Worm (Caenorhabditis elegans): ENCODE measurements around the gene F46B6.4.

ce11 chrV:9737287-9737686, 42.0 kb downstream of the F46B6.4 start, which contains the start of gene aqp-4:
- TF ChIP-seq lsl-1 (GFP tag; optimal IDR thresholded peaks at IDR 0.05) (no peak), ztf-6 (GFP tag; IDR thresholded peaks at IDR 0.05) (no peak), D2030.7 (GFP tag; IDR thresholded peaks at IDR 0.05) (no peak), snpc-4 (GFP tag; optimal IDR thresholded peaks at IDR 0.05) (no peak), snpc-4 (tag; optimal IDR thresholded peaks at IDR 0.05) (no peak), zim-3 (tag; optimal IDR thresholded peaks at IDR 0.05) (no peak), mel-28 (tag; optimal IDR thresholded peaks at IDR 0.05; ENCODE audit: borderline replicate concordance) (no peak), lir-1 (GFP tag; conservative IDR thresholded peaks at IDR 0.05) (no peak), B0019.2 (GFP tag; conservative IDR thresholded peaks at IDR 0.05) (no peak), madf-3 (GFP tag; IDR thresholded peaks at IDR 0.05) (no peak), pha-4 (tag; optimal IDR thresholded peaks at IDR 0.05) (no peak), attf-5 (GFP tag; optimal IDR thresholded peaks at IDR 0.05) (no peak)
